Fruit fly (Drosophila melanogaster): ENCODE data around the gene CG42780.

DNA sequence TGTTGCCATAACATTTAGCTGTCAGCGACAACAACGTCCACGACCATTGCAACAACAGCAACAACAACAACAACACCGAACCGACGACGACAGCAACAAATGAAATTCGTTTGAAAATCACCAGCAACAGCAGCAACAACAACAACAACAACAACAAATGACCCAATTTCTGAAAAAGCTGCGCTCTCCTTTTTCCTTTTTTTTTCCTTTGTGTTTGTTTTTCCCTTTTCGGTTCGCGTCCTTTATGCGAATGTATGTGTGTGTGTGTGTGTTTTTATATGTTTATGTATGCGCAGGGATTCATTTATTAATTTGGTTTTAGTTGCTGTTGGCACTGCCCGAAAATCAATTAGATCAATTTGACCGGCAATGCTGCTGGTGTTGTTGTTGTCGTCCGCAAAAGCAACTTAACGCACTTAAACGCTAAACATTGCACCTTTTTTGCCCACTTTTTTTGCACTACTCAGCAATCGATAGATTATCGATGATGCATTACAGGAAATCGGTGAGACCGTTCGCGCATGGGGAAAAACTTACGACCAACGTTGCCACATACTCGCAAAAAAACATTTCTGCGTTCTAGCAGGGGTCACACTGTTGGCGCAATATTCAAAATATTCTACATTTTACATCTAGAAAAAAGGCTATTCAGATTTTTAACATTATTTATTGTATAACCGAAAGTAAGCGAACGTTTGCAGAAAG lies 41.0 kb downstream of the CG42780 start, which contains the start of gene unc-119:
- TF ChIP-seq abd-A (tag; optimal IDR thresholded peaks at IDR 0.05): peak; percentile 29
- TF ChIP-seq CG7357 (GFP tag; IDR thresholded peaks at IDR 0.05): no peak
- no peak for TF ChIP-seq CG11093 (GFP tag; IDR thresholded peaks at IDR 0.05)
- TF ChIP-seq Drgx (GFP tag; IDR thresholded peaks at IDR 0.05): no peak
- peak; percentile 32 for TF ChIP-seq CG30020 (tag; optimal IDR thresholded peaks at IDR 0.05)
- TF ChIP-seq usp (GFP tag; optimal IDR thresholded peaks at IDR 0.05): no peak
- TF ChIP-seq dimm (GFP tag; IDR thresholded peaks at IDR 0.05): no peak
- TF ChIP-seq CG17829 (tag; optimal IDR thresholded peaks at IDR 0.05): no peak
- no peak for TF ChIP-seq CG17612 (GFP tag; IDR thresholded peaks at IDR 0.05)
- TF ChIP-seq caup (GFP tag; optimal IDR thresholded peaks at IDR 0.05; ENCODE audit: severe bottlenecking): no peak
- TF ChIP-seq bbx (GFP tag; IDR thresholded peaks at IDR 0.05; ENCODE audit: partially characterized antibody): peak; percentile 77
- no peak for TF ChIP-seq CG32772 (GFP tag; IDR thresholded peaks at IDR 0.05)
